Fruit fly (Drosophila melanogaster) whole organism, embryonic: ENCODE data around the gene Vta1.

Experiments
- Adf1 ChIP-seq: fragments of 200-800 bp; sonication (Bioruptor generic); IDR thresholded peaks from 2 replicates; pipeline ENCODE4 v1.3.6; 2022; ENCODE audit warnings: missing biosample characterization, missing genetic modification characterization
- Bteb2 ChIP-seq: fragments of 200-800 bp; sonication (Bioruptor generic); optimal IDR thresholded peaks from 2 replicates; lab custom pipeline; 2016; ENCODE audit warnings: missing biosample characterization, missing genetic modification characterization
- CG10267 ChIP-seq: fragments of 200-800 bp; sonication (Bioruptor generic); optimal IDR thresholded peaks from 2 replicates; lab custom pipeline; 2018; ENCODE audit warnings: missing biosample characterization, mild to moderate bottlenecking, missing genetic modification characterization, moderate library complexity
- CG11247 ChIP-seq: fragments of 200-800 bp; sonication (Bioruptor generic); IDR thresholded peaks from 2 replicates; pipeline ENCODE4 v1.3.6; 2022; ENCODE audit warnings: missing biosample characterization, missing genetic modification characterization
- CG13296 ChIP-seq: fragments of 200-800 bp; sonication (Bioruptor generic); optimal IDR thresholded peaks from 3 replicates; lab custom pipeline; 2018; ENCODE audit warnings: missing biosample characterization, mild to moderate bottlenecking, missing genetic modification characterization
- CG15514 ChIP-seq: fragments of 200-800 bp; sonication (Bioruptor generic); optimal IDR thresholded peaks from 3 replicates; lab custom pipeline; 2017; ENCODE audit warnings: missing biosample characterization, missing genetic modification characterization, mild to moderate bottlenecking, moderate library complexity, missing genetic modification reagents
- CG17186 ChIP-seq: fragments of 200-800 bp; sonication (Bioruptor generic); optimal IDR thresholded peaks from 3 replicates; lab custom pipeline; 2017; ENCODE audit warnings: missing biosample characterization, missing genetic modification reagents, missing genetic modification characterization
- CG2120 ChIP-seq: fragments of 200-800 bp; sonication (Bioruptor generic); optimal IDR thresholded peaks from 3 replicates; lab custom pipeline; 2016; ENCODE audit warnings: missing biosample characterization, missing genetic modification characterization
- CG2199 ChIP-seq: fragments of 200-800 bp; sonication (Bioruptor generic); IDR thresholded peaks from 3 replicates; pipeline ENCODE4 v1.3.6; 2022; ENCODE audit warnings: missing biosample characterization, missing genetic modification characterization
- CG32532 ChIP-seq: fragments of 200-800 bp; sonication (Bioruptor generic); IDR thresholded peaks from 2 replicates; pipeline ENCODE4 v1.3.6; 2022; ENCODE audit warnings: missing biosample characterization, missing genetic modification characterization
- CG3407 ChIP-seq: fragments of 200-800 bp; sonication (Bioruptor generic); optimal IDR thresholded peaks from 2 replicates; lab custom pipeline; 2018; ENCODE audit warnings: missing biosample characterization, mild to moderate bottlenecking, missing genetic modification characterization
- CG4328 ChIP-seq: fragments of 200-800 bp; sonication (Bioruptor generic); optimal IDR thresholded peaks from 3 replicates; lab custom pipeline; 2017; ENCODE audit warnings: missing biosample characterization, missing genetic modification reagents, missing genetic modification characterization
- CG4617 ChIP-seq: fragments of 200-800 bp; sonication (Bioruptor generic); optimal IDR thresholded peaks from 3 replicates; lab custom pipeline; 2016; ENCODE audit warnings: missing biosample characterization, missing genetic modification characterization, borderline replicate concordance
- CG4854 ChIP-seq: fragments of 200-800 bp; sonication (Bioruptor generic); optimal IDR thresholded peaks from 2 replicates; lab custom pipeline; 2016; ENCODE audit warnings: missing biosample characterization, missing genetic modification characterization, inconsistent platforms
- CG6654 ChIP-seq: fragments of 200-800 bp; sonication (Bioruptor generic); optimal IDR thresholded peaks from 2 replicates; lab custom pipeline; 2017; ENCODE audit warnings: missing biosample characterization, mild to moderate bottlenecking, missing genetic modification characterization
- CG7786 ChIP-seq: fragments of 200-800 bp; sonication (Bioruptor generic); optimal IDR thresholded peaks from 2 replicates; lab custom pipeline; 2016; ENCODE audit warnings: missing biosample characterization, missing genetic modification characterization
- CG8281 ChIP-seq: fragments of 200-800 bp; sonication (Bioruptor generic); optimal IDR thresholded peaks from 2 replicates; lab custom pipeline; 2018; ENCODE audit warnings: missing biosample characterization, mild to moderate bottlenecking, missing genetic modification characterization, moderate library complexity
- CoRest ChIP-seq: fragments of 200-800 bp; sonication (Bioruptor generic); optimal IDR thresholded peaks from 3 replicates; lab custom pipeline; 2018; ENCODE audit warnings: missing biosample characterization, mild to moderate bottlenecking, missing genetic modification characterization, moderate library complexity
- D19B ChIP-seq: fragments of 200-800 bp; sonication (Bioruptor generic); optimal IDR thresholded peaks from 2 replicates; lab custom pipeline; 2017; ENCODE audit warnings: missing biosample characterization, mild to moderate bottlenecking, missing genetic modification characterization
- Dp ChIP-seq: fragments of 200-800 bp; sonication (Bioruptor generic); optimal IDR thresholded peaks from 2 replicates; lab custom pipeline; 2018; ENCODE audit warnings: missing biosample characterization, mild to moderate bottlenecking, missing genetic modification characterization, moderate library complexity
- Ets65A ChIP-seq: fragments of 200-800 bp; sonication (Bioruptor generic); peaks from one replicate; lab custom pipeline; 2016; ENCODE audit warnings: missing biosample characterization, missing genetic modification characterization
- Ets97D ChIP-seq: fragments of 200-800 bp; sonication (Bioruptor generic); optimal IDR thresholded peaks from 3 replicates; lab custom pipeline; 2016; ENCODE audit warnings: missing biosample characterization, missing genetic modification characterization
- HmgZ ChIP-seq: fragments of 200-800 bp; sonication (Bioruptor generic); optimal IDR thresholded peaks from 2 replicates; lab custom pipeline; 2018; ENCODE audit warnings: missing biosample characterization, mild to moderate bottlenecking, missing genetic modification characterization
- Hr78 ChIP-seq, 2 experiments: fragments of 200-800 bp in 1 of 2; fragments of >200 bp in 1 of 2; sonication (Bioruptor generic) in 1 of 2; optimal IDR thresholded peaks; 2 replicates each; lab custom pipeline; 2017 to 2019; ENCODE audit warnings: missing biosample characterization in 2 of 2, missing genetic modification characterization in 2 of 2, mild to moderate bottlenecking in 1 of 2, moderate library complexity in 1 of 2
- MBD-R2 ChIP-seq: fragments of 200-800 bp; sonication (Bioruptor generic); IDR thresholded peaks from 2 replicates; pipeline ENCODE4 v1.3.6; 2022; ENCODE audit warnings: missing biosample characterization, missing genetic modification characterization
- MESR4 ChIP-seq: fragments of 200-800 bp; sonication (Bioruptor generic); optimal IDR thresholded peaks from 2 replicates; lab custom pipeline; 2018; ENCODE audit warnings: missing biosample characterization, mild to moderate bottlenecking, missing genetic modification characterization, moderate library complexity
- Med ChIP-seq: fragments of 200-800 bp; sonication (Bioruptor generic); peaks from one replicate; lab custom pipeline; 2016; ENCODE audit warnings: missing biosample characterization, missing genetic modification characterization, mild to moderate bottlenecking, inconsistent platforms, moderate library complexity
- Myb ChIP-seq: fragments of 200-800 bp; sonication (Bioruptor generic); optimal IDR thresholded peaks from 2 replicates; lab custom pipeline; 2016; ENCODE audit warnings: missing biosample characterization, missing genetic modification characterization
- NK7.1 ChIP-seq: fragments of 200-800 bp; sonication (Bioruptor generic); optimal IDR thresholded peaks from 3 replicates; lab custom pipeline; 2016; ENCODE audit warnings: missing biosample characterization, missing genetic modification characterization
- NfI ChIP-seq: fragments of 200-800 bp; sonication (Bioruptor generic); optimal IDR thresholded peaks from 3 replicates; lab custom pipeline; 2018; ENCODE audit warnings: missing biosample characterization, mild to moderate bottlenecking, missing genetic modification characterization, moderate library complexity
- Optix ChIP-seq: fragments of 200-800 bp; sonication (Bioruptor generic); IDR thresholded peaks from 3 replicates; pipeline ENCODE4 v1.3.6; 2022; ENCODE audit warnings: missing biosample characterization, missing genetic modification characterization
- Ravus ChIP-seq: fragments of 200-800 bp; sonication (Bioruptor generic); IDR thresholded peaks from 2 replicates; pipeline ENCODE4 v1.3.6; 2022; ENCODE audit warnings: missing biosample characterization, missing genetic modification characterization
- Sin3A ChIP-seq: fragments of >200 bp; optimal IDR thresholded peaks from 2 replicates; lab custom pipeline; 2018
- Vsx1 ChIP-seq: fragments of 200-800 bp; sonication (Bioruptor generic); optimal IDR thresholded peaks from 2 replicates; lab custom pipeline; 2017; ENCODE audit warnings: missing biosample characterization, mild to moderate bottlenecking, missing genetic modification characterization, missing genetic modification reagents
- aop ChIP-seq: fragments of 200-800 bp; sonication (Bioruptor generic); IDR thresholded peaks from 2 replicates; pipeline ENCODE4 v1.3.6; 2022; ENCODE audit warnings: missing biosample characterization, missing genetic modification characterization
- cg ChIP-seq: fragments of 200-800 bp; sonication (Bioruptor generic); optimal IDR thresholded peaks from 3 replicates; lab custom pipeline; 2019; ENCODE audit warnings: missing biosample characterization, mild to moderate bottlenecking, missing genetic modification characterization, moderate library complexity
- ci ChIP-seq: fragments of 200-800 bp; sonication (Bioruptor generic); IDR thresholded peaks from 3 replicates; pipeline ENCODE4 v1.3.6; 2022; ENCODE audit warnings: missing biosample characterization, missing genetic modification characterization
- cwo ChIP-seq: fragments of 200-800 bp; sonication (Bioruptor generic); optimal IDR thresholded peaks from 3 replicates; lab custom pipeline; 2017; ENCODE audit warnings: missing biosample characterization, missing genetic modification characterization, mild to moderate bottlenecking, moderate library complexity, missing genetic modification reagents
- hkb ChIP-seq, 2 experiments: fragments of 200-800 bp in 1 of 2; fragments of >200 bp in 1 of 2; sonication (Bioruptor generic) in 1 of 2; IDR thresholded peaks in 1 of 2; optimal IDR thresholded peaks in 1 of 2; 2 replicates each; pipeline versions ENCODE4 v1.3.6 to Lab custom; 2017 to 2022; ENCODE audit warnings: missing biosample characterization in 1 of 2, missing genetic modification characterization in 1 of 2
- ind ChIP-seq: fragments of 200-800 bp; sonication (Bioruptor generic); optimal IDR thresholded peaks from 3 replicates; lab custom pipeline; 2016; ENCODE audit warnings: missing biosample characterization, missing genetic modification characterization
- lov ChIP-seq, 2 experiments: fragments of 200-800 bp in 1 of 2; fragments of >200 bp in 1 of 2; sonication (Bioruptor generic) in 1 of 2; IDR thresholded peaks in 1 of 2; optimal IDR thresholded peaks in 1 of 2; 2 replicates in 1 of 2; 3 replicates in 1 of 2; pipeline versions ENCODE4 v1.3.6 to Lab custom; 2017 to 2022; ENCODE audit warnings: missing biosample characterization in 1 of 2, missing genetic modification characterization in 1 of 2
- nerfin-1 ChIP-seq: fragments of 200-800 bp; sonication (Bioruptor generic); optimal IDR thresholded peaks from 3 replicates; lab custom pipeline; 2019; ENCODE audit warnings: missing biosample characterization, mild to moderate bottlenecking, missing genetic modification characterization, moderate library complexity
- org-1 ChIP-seq: fragments of 200-800 bp; sonication (Bioruptor generic); optimal IDR thresholded peaks from 2 replicates; lab custom pipeline; 2017; ENCODE audit warnings: missing biosample characterization, missing genetic modification characterization
- pzg ChIP-seq: fragments of 200-800 bp; sonication (Bioruptor generic); optimal IDR thresholded peaks from 3 replicates; lab custom pipeline; 2018; ENCODE audit warnings: missing biosample characterization, mild to moderate bottlenecking, missing genetic modification characterization, moderate library complexity
- sug ChIP-seq: fragments of 200-800 bp; optimal IDR thresholded peaks from 2 replicates; lab custom pipeline; 2019; ENCODE audit warnings: missing biosample characterization, mild to moderate bottlenecking, missing genetic modification characterization, moderate library complexity
- trem ChIP-seq: fragments of 200-800 bp; optimal IDR thresholded peaks from 3 replicates; lab custom pipeline; 2019; ENCODE audit warnings: missing biosample characterization, mild to moderate bottlenecking, missing genetic modification characterization, moderate library complexity
- zfh1 ChIP-seq: fragments of 200-800 bp; sonication (Bioruptor generic); IDR thresholded peaks from 3 replicates; pipeline ENCODE4 v1.3.6; 2022; ENCODE audit warnings: missing biosample characterization, missing genetic modification characterization
- zfh2 ChIP-seq: fragments of 200-800 bp; sonication (Bioruptor generic); optimal IDR thresholded peaks from 2 replicates; lab custom pipeline; 2016; ENCODE audit warnings: missing biosample characterization, missing genetic modification characterization

The Vta1 gene

DNA sequence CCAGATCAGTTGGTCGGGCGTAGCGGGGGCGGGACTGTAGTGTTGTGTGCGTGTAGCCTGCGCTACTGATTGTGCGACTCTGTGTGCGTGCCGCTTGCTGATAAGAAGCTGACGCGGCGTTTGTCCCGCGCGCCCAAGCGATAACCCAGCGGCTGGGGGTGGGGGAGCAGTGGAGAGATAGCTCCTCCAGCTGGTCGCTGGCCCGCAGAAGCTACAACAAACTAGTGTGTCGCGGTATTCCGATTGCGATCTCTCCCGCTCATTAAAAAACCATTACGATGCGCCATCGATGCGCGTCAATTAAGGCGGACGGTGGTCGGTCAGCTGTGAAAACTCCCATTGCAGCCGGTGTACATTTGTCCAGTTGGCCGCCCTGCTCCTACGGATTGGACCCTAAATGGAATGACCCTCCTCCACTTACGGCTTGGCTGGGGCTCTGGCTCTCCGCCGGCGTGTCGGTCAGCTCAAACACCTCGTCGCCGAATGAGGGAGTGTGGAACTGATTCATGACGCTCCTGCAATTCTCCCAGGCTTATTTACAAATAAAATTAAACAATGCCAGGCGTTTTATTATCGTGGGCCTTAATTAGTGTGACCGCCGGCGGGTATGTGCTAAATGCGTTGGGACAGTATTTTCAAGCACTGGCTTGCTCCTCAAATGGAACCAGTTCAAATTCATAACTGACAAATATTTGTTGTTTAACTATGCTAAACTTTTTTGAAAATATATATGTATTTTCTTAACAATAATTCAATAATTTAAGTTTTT, 50.5 kb downstream of the Vta1 start, which contains the start of gene CG12104 (continued):
- TF ChIP-seq sug (tag; lab: Kevin White, UChicago) (peak; percentile 91), CG17186 (GFP tag; lab: Kevin White, UChicago) (peak; percentile 18), Vsx1 (GFP tag; lab: Kevin White, UChicago) (no peak), CG32532 (peak; percentile 33; the same call in 1 of the 2 replicates), MBD-R2 (GFP tag; lab: Robert Waterston, UW) (peak; percentile 75), NK7.1 (GFP tag; lab: Kevin White, UChicago) (no peak), CG4854 (no peak), lov (optimal IDR thresholded peaks at IDR 0.05; lab: Kevin White, UChicago) (no peak), lov (GFP tag; IDR thresholded peaks at IDR 0.05; lab: Robert Waterston, UW) (no peak), Ravus (GFP tag; lab: Robert Waterston, UW) (no peak), CG10267 (peak; percentile 88), CG3407 (GFP tag; lab: Kevin White, UChicago) (peak; percentile 23), Hr78 (GFP tag; optimal IDR thresholded peaks at IDR 0.05; lab: Kevin White, UChicago) (no peak), Bteb2 (no peak), Myb (peak; percentile 82), CG2120 (GFP tag; lab: Kevin White, UChicago) (peak; percentile 10), CG7786 (GFP tag; lab: Kevin White, UChicago) (no peak), cwo (peak; percentile 40), MESR4 (GFP tag; lab: Kevin White, UChicago) (peak; percentile 62), Adf1 (GFP tag; lab: Robert Waterston, UW) (peak; percentile 73), CoRest (peak; percentile 42), ind (GFP tag; lab: Kevin White, UChicago) (no peak), CG2199 (GFP tag; lab: Robert Waterston, UW) (peak; percentile 68; the same call in 1 of the 3 replicates), Optix (GFP tag; lab: Robert Waterston, UW) (no peak), CG4328 (no peak), zfh2 (GFP tag; lab: Kevin White, UChicago) (no peak), Ets97D (GFP tag; lab: Kevin White, UChicago) (peak; percentile 90), org-1 (GFP tag; lab: Kevin White, UChicago) (no peak), CG15514 (GFP tag; lab: Kevin White, UChicago) (peak; percentile 99), NfI (GFP tag; lab: Kevin White, UChicago) (peak; percentile 44), trem (tag; lab: Kevin White, UChicago) (peak; percentile 53), CG8281 (no peak), D19B (no peak), cg (peak; percentile 79), CG6654 (GFP tag; lab: Kevin White, UChicago) (no peak), hkb (optimal IDR thresholded peaks at IDR 0.05; lab: Kevin White, UChicago) (no peak), hkb (GFP tag; IDR thresholded peaks at IDR 0.05; lab: Robert Waterston, UW) (0 out of 2 replicates have a peak, but pooled peaks have one; percentile 8), Sin3A (peak; percentile 15), HmgZ (tag; lab: Kevin White, UChicago) (peak; percentile 38), Dp (peak; percentile 20), zfh1 (GFP tag; lab: Robert Waterston, UW) (no peak), ci (GFP tag; lab: Robert Waterston, UW) (0 out of 3 replicates have a peak, but pooled peaks have one; percentile 14), pzg (GFP tag; lab: Kevin White, UChicago) (peak; percentile 58), Med (peak; percentile 82), CG13296 (peak; percentile 9), Ets65A (peak; percentile 86), CG11247 (GFP tag; lab: Robert Waterston, UW) (no peak), CG4617 (peak; percentile 68), aop (GFP tag; lab: Robert Waterston, UW) (no peak), nerfin-1 (tag; lab: Kevin White, UChicago) (peak; percentile 11)
